Fruit fly (Drosophila melanogaster) whole organism, embryonic: ENCODE results near the gene CG13893.

Experiments used
- CG10267 ChIP-seq: fragments of 200-800 bp; sonication (Bioruptor generic); optimal IDR thresholded peaks from 2 replicates; lab custom pipeline; 2018; ENCODE audit warnings: missing biosample characterization, mild to moderate bottlenecking, missing genetic modification characterization, moderate library complexity
- CG11504 ChIP-seq: fragments of 200-800 bp; sonication (Bioruptor generic); optimal IDR thresholded peaks from 3 replicates; lab custom pipeline; 2019; ENCODE audit warnings: missing biosample characterization, mild to moderate bottlenecking, missing genetic modification characterization, moderate library complexity
- CG12219 ChIP-seq: fragments of 200-800 bp; sonication (Bioruptor generic); optimal IDR thresholded peaks from 3 replicates; lab custom pipeline; 2018; ENCODE audit warnings: missing biosample characterization, mild to moderate bottlenecking, missing genetic modification characterization
- CG12744 ChIP-seq: fragments of 200-800 bp; sonication (Bioruptor generic); optimal IDR thresholded peaks from 2 replicates; lab custom pipeline; 2016; ENCODE audit warnings: missing biosample characterization, missing genetic modification characterization
- CG12769 ChIP-seq: fragments of 200-800 bp; sonication (Bioruptor generic); optimal IDR thresholded peaks from 2 replicates; lab custom pipeline; 2019; ENCODE audit warnings: missing biosample characterization, mild to moderate bottlenecking, missing genetic modification characterization, moderate library complexity
- CG13287 ChIP-seq: fragments of 200-800 bp; sonication (Bioruptor generic); IDR thresholded peaks from 2 replicates; pipeline ENCODE4 v1.3.6; 2022; ENCODE audit warnings: missing biosample characterization, missing genetic modification characterization; ENCODE audit not compliant: partially characterized antibody
- CG14441 ChIP-seq: fragments of 200-800 bp; sonication (Bioruptor generic); IDR thresholded peaks from 2 replicates; pipeline ENCODE4 v1.3.6; 2022; ENCODE audit warnings: missing biosample characterization, missing genetic modification characterization
- CG15514 ChIP-seq: fragments of 200-800 bp; sonication (Bioruptor generic); optimal IDR thresholded peaks from 3 replicates; lab custom pipeline; 2017; ENCODE audit warnings: missing biosample characterization, missing genetic modification characterization, mild to moderate bottlenecking, moderate library complexity, missing genetic modification reagents
- CG17612 ChIP-seq: fragments of 200-800 bp; sonication (Bioruptor generic); IDR thresholded peaks from 2 replicates; pipeline ENCODE4 v1.3.6; 2022; ENCODE audit warnings: missing biosample characterization, missing genetic modification characterization
- CG31388 ChIP-seq: fragments of 200-800 bp; sonication (Bioruptor generic); optimal IDR thresholded peaks from 2 replicates; lab custom pipeline; 2016; ENCODE audit warnings: missing biosample characterization, missing genetic modification characterization
- CG3407 ChIP-seq: fragments of 200-800 bp; sonication (Bioruptor generic); optimal IDR thresholded peaks from 2 replicates; lab custom pipeline; 2018; ENCODE audit warnings: missing biosample characterization, mild to moderate bottlenecking, missing genetic modification characterization
- CG4282 ChIP-seq: fragments of 200-800 bp; sonication (Bioruptor generic); optimal IDR thresholded peaks from 2 replicates; lab custom pipeline; 2016; ENCODE audit warnings: missing biosample characterization, missing genetic modification characterization
- CG5245 ChIP-seq: fragments of 200-800 bp; sonication (Bioruptor generic); optimal IDR thresholded peaks from 3 replicates; lab custom pipeline; 2016; ENCODE audit warnings: missing biosample characterization, missing genetic modification characterization
- CG6654 ChIP-seq: fragments of 200-800 bp; sonication (Bioruptor generic); optimal IDR thresholded peaks from 2 replicates; lab custom pipeline; 2017; ENCODE audit warnings: missing biosample characterization, mild to moderate bottlenecking, missing genetic modification characterization
- CG8478 ChIP-seq: fragments of >200 bp; optimal IDR thresholded peaks from 2 replicates; lab custom pipeline; 2018
- Camta ChIP-seq: fragments of 200-800 bp; sonication (Bioruptor generic); optimal IDR thresholded peaks from 2 replicates; lab custom pipeline; 2016; ENCODE audit warnings: missing biosample characterization, missing genetic modification characterization
- Dbx ChIP-seq: fragments of 200-800 bp; sonication (Bioruptor generic); IDR thresholded peaks from 3 replicates; pipeline ENCODE4 v1.3.6; 2022; ENCODE audit warnings: missing biosample characterization, missing genetic modification characterization
- ERR ChIP-seq: fragments of 200-800 bp; sonication (Bioruptor generic); optimal IDR thresholded peaks from 2 replicates; lab custom pipeline; 2016; ENCODE audit warnings: missing biosample characterization, missing genetic modification characterization
- Hey ChIP-seq: fragments of 200-800 bp; sonication (Bioruptor generic); optimal IDR thresholded peaks from 3 replicates; lab custom pipeline; 2018; ENCODE audit warnings: missing biosample characterization, mild to moderate bottlenecking, missing genetic modification characterization
- HmgD ChIP-seq: fragments of 200-800 bp; sonication (Bioruptor generic); optimal IDR thresholded peaks from 3 replicates; lab custom pipeline; 2016; ENCODE audit warnings: missing biosample characterization, missing genetic modification characterization
- HmgZ ChIP-seq: fragments of 200-800 bp; sonication (Bioruptor generic); optimal IDR thresholded peaks from 2 replicates; lab custom pipeline; 2018; ENCODE audit warnings: missing biosample characterization, mild to moderate bottlenecking, missing genetic modification characterization
- Hmr ChIP-seq: fragments of 200-800 bp; sonication (Bioruptor generic); optimal IDR thresholded peaks from 3 replicates; lab custom pipeline; 2017; ENCODE audit warnings: mild to moderate bottlenecking, missing biosample characterization, missing genetic modification reagents, missing genetic modification characterization
- Hsf ChIP-seq: fragments of 200-800 bp; sonication (Bioruptor generic); optimal IDR thresholded peaks from 3 replicates; lab custom pipeline; 2016; ENCODE audit warnings: missing biosample characterization, missing genetic modification characterization
- Lim3 ChIP-seq: fragments of 200-800 bp; sonication (Bioruptor generic); IDR thresholded peaks from 2 replicates; pipeline ENCODE4 v1.3.6; 2022; ENCODE audit warnings: missing biosample characterization, missing genetic modification characterization
- Meics ChIP-seq: fragments of 200-800 bp; sonication (Bioruptor generic); optimal IDR thresholded peaks from 2 replicates; lab custom pipeline; 2017; ENCODE audit warnings: missing biosample characterization, mild to moderate bottlenecking, missing genetic modification characterization
- Optix ChIP-seq: fragments of 200-800 bp; sonication (Bioruptor generic); IDR thresholded peaks from 3 replicates; pipeline ENCODE4 v1.3.6; 2022; ENCODE audit warnings: missing biosample characterization, missing genetic modification characterization
- Rfx ChIP-seq: fragments of 200-800 bp; sonication (Bioruptor generic); IDR thresholded peaks from 2 replicates; pipeline ENCODE4 v1.3.6; 2022; ENCODE audit warnings: missing biosample characterization, missing genetic modification characterization
- Scr ChIP-seq: fragments of 200-800 bp; sonication (Bioruptor generic); IDR thresholded peaks from 2 replicates; pipeline ENCODE4 v1.3.6; 2022; ENCODE audit warnings: missing biosample characterization, missing genetic modification characterization; ENCODE audit not compliant: partially characterized antibody
- Six4 ChIP-seq: fragments of 200-800 bp; sonication (Bioruptor generic); optimal IDR thresholded peaks from 2 replicates; lab custom pipeline; 2016; ENCODE audit warnings: missing biosample characterization, missing genetic modification characterization
- Sox102F ChIP-seq: fragments of 200-800 bp; sonication (Bioruptor generic); optimal IDR thresholded peaks from 2 replicates; lab custom pipeline; 2018; ENCODE audit warnings: missing biosample characterization, mild to moderate bottlenecking, missing genetic modification characterization, moderate library complexity
- Taf1 ChIP-seq: fragments of 200-800 bp; sonication (Bioruptor generic); IDR thresholded peaks from 2 replicates; pipeline ENCODE4 v1.3.6; 2022; ENCODE audit warnings: missing biosample characterization, missing genetic modification characterization
- Vsx1 ChIP-seq: fragments of 200-800 bp; sonication (Bioruptor generic); optimal IDR thresholded peaks from 2 replicates; lab custom pipeline; 2017; ENCODE audit warnings: missing biosample characterization, mild to moderate bottlenecking, missing genetic modification characterization, missing genetic modification reagents
- ac ChIP-seq: fragments of 200-800 bp; sonication (Bioruptor generic); optimal IDR thresholded peaks from 3 replicates; lab custom pipeline; 2017; ENCODE audit warnings: missing biosample characterization, mild to moderate bottlenecking, missing genetic modification characterization
- al ChIP-seq: fragments of 200-800 bp; sonication (Bioruptor generic); IDR thresholded peaks from 2 replicates; pipeline ENCODE4 v1.3.6; 2022; ENCODE audit warnings: missing biosample characterization, missing genetic modification characterization
- bcd ChIP-seq: fragments of 200-800 bp; sonication (Bioruptor generic); optimal IDR thresholded peaks from 2 replicates; lab custom pipeline; 2017; ENCODE audit warnings: missing biosample characterization, mild to moderate bottlenecking, missing genetic modification characterization
- dan ChIP-seq: fragments of 200-800 bp; sonication (Bioruptor generic); IDR thresholded peaks from 2 replicates; pipeline ENCODE4 v1.3.6; 2022; ENCODE audit warnings: missing biosample characterization, missing genetic modification characterization
- danr ChIP-seq: fragments of 200-800 bp; sonication (Bioruptor generic); IDR thresholded peaks from 2 replicates; pipeline ENCODE4 v1.3.6; 2022; ENCODE audit warnings: missing biosample characterization, missing genetic modification characterization
- disco-r ChIP-seq: fragments of 200-800 bp; sonication (Bioruptor generic); optimal IDR thresholded peaks from 2 replicates; lab custom pipeline; 2016; ENCODE audit warnings: missing biosample characterization, missing genetic modification characterization
- gfzf ChIP-seq: fragments of 200-800 bp; sonication (Bioruptor generic); optimal IDR thresholded peaks from 2 replicates; lab custom pipeline; 2016; ENCODE audit warnings: missing biosample characterization, mild to moderate bottlenecking, missing genetic modification characterization, moderate library complexity
- grn ChIP-seq: fragments of 200-800 bp; sonication (Bioruptor generic); optimal IDR thresholded peaks from 3 replicates; lab custom pipeline; 2017; ENCODE audit warnings: missing biosample characterization, missing genetic modification characterization
- lab ChIP-seq: fragments of 200-800 bp; sonication (Bioruptor generic); optimal IDR thresholded peaks from 3 replicates; lab custom pipeline; 2017; ENCODE audit warnings: missing biosample characterization, missing genetic modification characterization, mild to moderate bottlenecking, moderate library complexity, missing genetic modification reagents
- lola ChIP-seq, 3 experiments: fragments of >200 bp in 2 of 3; fragments of 200-800 bp in 1 of 3; sonication (Bioruptor generic) in 1 of 3; optimal IDR thresholded peaks; 2 replicates each; lab custom pipeline; 2017 to 2019; ENCODE audit warnings: missing biosample characterization in 3 of 3, missing genetic modification characterization in 3 of 3, mild to moderate bottlenecking in 1 of 3, moderate library complexity in 1 of 3
- mirr ChIP-seq: fragments of 200-800 bp; sonication (Bioruptor generic); optimal IDR thresholded peaks from 3 replicates; lab custom pipeline; 2018; ENCODE audit warnings: missing biosample characterization, mild to moderate bottlenecking, missing genetic modification characterization
- ro ChIP-seq: fragments of 200-800 bp; sonication (Bioruptor generic); IDR thresholded peaks from 2 replicates; pipeline ENCODE4 v1.3.6; 2022; ENCODE audit warnings: missing biosample characterization, missing genetic modification characterization
- sens-2 ChIP-seq: fragments of 200-800 bp; sonication (Bioruptor generic); IDR thresholded peaks from 2 replicates; pipeline ENCODE4 v1.3.6; 2022; ENCODE audit warnings: missing biosample characterization, missing genetic modification characterization
- seq ChIP-seq: fragments of 200-800 bp; sonication (Bioruptor generic); IDR thresholded peaks from 2 replicates; pipeline ENCODE4 v1.3.6; 2022; ENCODE audit warnings: missing biosample characterization, missing genetic modification characterization
- sisA ChIP-seq: fragments of 200-800 bp; sonication (Bioruptor generic); IDR thresholded peaks from 2 replicates; pipeline ENCODE4 v1.3.6; 2022; ENCODE audit warnings: missing biosample characterization, missing genetic modification characterization
- ssp ChIP-seq: fragments of 200-800 bp; sonication (Bioruptor generic); IDR thresholded peaks from 2 replicates; pipeline ENCODE4 v1.3.6; 2022; ENCODE audit warnings: missing biosample characterization, missing genetic modification characterization
- sug ChIP-seq: fragments of 200-800 bp; optimal IDR thresholded peaks from 2 replicates; lab custom pipeline; 2019; ENCODE audit warnings: missing biosample characterization, mild to moderate bottlenecking, missing genetic modification characterization, moderate library complexity
- trh ChIP-seq: fragments of 200-800 bp; sonication (Bioruptor generic); optimal IDR thresholded peaks from 2 replicates; lab custom pipeline; 2016; ENCODE audit warnings: missing biosample characterization, missing genetic modification characterization
- wek ChIP-seq: fragments of 200-800 bp; sonication (Bioruptor generic); optimal IDR thresholded peaks from 3 replicates; lab custom pipeline; 2018; ENCODE audit warnings: missing biosample characterization, mild to moderate bottlenecking, missing genetic modification characterization, moderate library complexity
- zfh2 ChIP-seq: fragments of 200-800 bp; sonication (Bioruptor generic); optimal IDR thresholded peaks from 2 replicates; lab custom pipeline; 2016; ENCODE audit warnings: missing biosample characterization, missing genetic modification characterization

CG13893 gene

dm6 chr3L:638031-638414 is 34.2 kb upstream of the CG13893 start (continued):
- TF ChIP-seq bcd (no peak), lola (GFP tag; optimal IDR thresholded peaks at IDR 0.05; lab: Kevin White, UChicago) (no peak), CG10267 (tag; lab: Kevin White, UChicago) (no peak), HmgD (GFP tag; lab: Kevin White, UChicago) (no peak), disco-r (GFP tag; lab: Kevin White, UChicago) (no peak), CG6654 (GFP tag; lab: Kevin White, UChicago) (no peak), Hmr (GFP tag; lab: Kevin White, UChicago) (peak; percentile 34), Rfx (GFP tag; lab: Robert Waterston, UW) (0 out of 2 replicates have a peak, but pooled peaks have one; percentile 10), trh (no peak), sisA (GFP tag; lab: Robert Waterston, UW) (no peak), CG8478 (no peak), al (GFP tag; lab: Robert Waterston, UW) (no peak), Hsf (GFP tag; lab: Kevin White, UChicago) (no peak), ac (GFP tag; lab: Kevin White, UChicago) (no peak), Hey (tag; lab: Kevin White, UChicago) (peak; percentile 7), seq (GFP tag; lab: Robert Waterston, UW) (no peak), sens-2 (GFP tag; lab: Robert Waterston, UW) (peak; percentile 46; the same call in 1 of the 2 replicates), sug (tag; lab: Kevin White, UChicago) (peak; percentile 94), Taf1 (GFP tag; lab: Robert Waterston, UW) (no peak), Lim3 (GFP tag; lab: Robert Waterston, UW) (no peak), ERR (GFP tag; lab: Kevin White, UChicago) (no peak), wek (GFP tag; lab: Kevin White, UChicago) (no peak), danr (no peak), ro (no peak), Six4 (GFP tag; lab: Kevin White, UChicago) (no peak), CG14441 (GFP tag; lab: Robert Waterston, UW) (0 out of 2 replicates have a peak, but pooled peaks have one; percentile 6), Camta (GFP tag; lab: Kevin White, UChicago) (no peak), Dbx (GFP tag; lab: Robert Waterston, UW) (0 out of 3 replicates have a peak, but pooled peaks have one; percentile 20), CG12769 (tag; lab: Kevin White, UChicago) (peak; percentile 93), Vsx1 (GFP tag; lab: Kevin White, UChicago) (no peak), CG11504 (tag; lab: Kevin White, UChicago) (no peak), mirr (no peak), Meics (peak; percentile 13), Sox102F (GFP tag; lab: Kevin White, UChicago) (no peak), CG15514 (GFP tag; lab: Kevin White, UChicago) (no peak), lab (GFP tag; lab: Kevin White, UChicago) (peak; percentile 13), gfzf (no peak), zfh2 (GFP tag; lab: Kevin White, UChicago) (no peak), CG12744 (GFP tag; lab: Kevin White, UChicago) (no peak), CG5245 (GFP tag; lab: Kevin White, UChicago) (no peak), Scr (GFP tag; lab: Robert Waterston, UW) (no peak), HmgZ (no peak), CG4282 (GFP tag; lab: Kevin White, UChicago) (no peak), CG13287 (GFP tag; lab: Robert Waterston, UW) (no peak), CG17612 (GFP tag; lab: Robert Waterston, UW) (no peak), Optix (GFP tag; lab: Robert Waterston, UW) (no peak), CG12219 (no peak), dan (GFP tag; lab: Robert Waterston, UW) (no peak), CG3407 (no peak), ssp (GFP tag; lab: Robert Waterston, UW) (no peak), grn (peak; percentile 94), CG31388 (GFP tag; lab: Kevin White, UChicago) (no peak)
